Fruit fly (Drosophila melanogaster) whole organism, larva: Measurements from ENCODE around the gene Rbm13.

Experiments
- noc ChIP-seq: fragments of 200-800 bp; sonication (Bioruptor generic); optimal IDR thresholded peaks from 3 replicates; lab custom pipeline; 2019; ENCODE audit warnings: missing biosample characterization, mild to moderate bottlenecking, missing genetic modification characterization, moderate library complexity

The Rbm13 gene

DNA sequence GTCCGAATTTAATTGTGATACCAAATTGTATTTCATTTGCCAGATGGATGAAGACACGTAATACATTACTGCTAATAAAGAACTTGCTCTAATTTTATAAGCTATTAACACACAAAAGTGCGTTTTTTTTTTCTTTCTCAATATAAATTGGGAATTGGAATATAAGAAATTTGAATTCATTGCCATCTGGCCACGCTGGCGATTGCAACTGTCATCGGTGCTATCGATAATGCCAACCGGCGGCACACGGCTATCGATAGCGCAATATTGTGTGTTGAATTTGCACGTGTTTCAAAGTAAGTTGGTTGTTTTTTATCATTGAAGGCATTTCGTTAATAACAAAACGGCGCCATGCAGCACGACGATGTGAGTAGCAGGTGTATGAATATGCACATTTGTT, at the start of gene Rbm13:
TSS of gene Rbm13 (plus strand) at position 253 of the 400 bp plus-strand sequence.
- no peak for TF ChIP-seq noc (tag; lab: Kevin White, UChicago)

DNA sequence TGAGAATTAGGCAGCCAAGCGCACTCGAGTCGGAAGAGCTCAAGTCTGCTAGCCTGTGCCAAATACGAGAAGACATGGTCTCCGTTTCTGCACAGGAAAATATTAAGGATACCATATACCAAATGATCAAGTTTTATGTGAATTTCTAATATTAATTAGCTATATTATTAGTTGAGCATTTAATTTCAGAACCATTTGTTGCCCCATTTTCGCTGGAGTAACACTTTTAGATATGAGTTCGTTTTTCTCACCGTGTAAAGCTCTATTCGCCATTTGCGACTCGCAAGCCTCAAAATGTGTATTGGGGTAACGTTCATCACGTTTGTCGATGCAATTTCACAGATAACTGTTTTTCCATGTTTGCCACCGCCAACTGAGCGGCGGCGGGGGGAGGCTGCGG, 49.3 kb upstream of the Rbm13 start:
- TF ChIP-seq noc (tag; lab: Kevin White, UChicago) = no peak

DNA sequence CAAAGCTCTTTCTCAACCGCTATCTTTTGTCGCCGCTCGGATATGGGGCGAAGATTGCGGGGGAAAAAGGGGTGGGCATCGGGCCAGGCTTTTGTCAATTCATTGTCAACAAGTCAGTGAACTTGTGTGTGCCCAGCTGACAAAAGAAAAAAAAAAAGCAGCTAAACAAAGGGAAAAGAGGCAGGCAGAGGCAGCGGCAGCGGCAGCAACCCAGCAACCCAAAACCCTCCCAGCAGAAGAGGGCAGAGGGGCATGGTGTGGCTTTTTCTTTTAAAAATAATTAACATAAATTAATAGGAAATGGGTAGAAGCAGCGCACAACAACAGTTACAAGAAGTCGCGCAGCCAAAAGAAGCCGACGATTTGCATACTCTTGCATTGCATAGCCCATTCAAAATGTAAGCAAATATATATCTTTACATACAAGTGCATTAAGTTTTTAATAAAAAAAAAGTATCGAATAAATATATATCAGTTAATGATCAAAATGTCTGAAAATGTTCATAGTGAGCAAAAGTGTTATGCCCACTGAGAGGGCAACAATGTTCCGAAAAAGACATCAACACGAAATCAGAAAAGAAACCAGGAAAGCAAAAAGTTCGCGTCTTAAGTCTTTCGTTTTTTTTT, 44.3 kb upstream of the Rbm13 start:
- TF ChIP-seq noc (tag; lab: Kevin White, UChicago) = no peak

DNA sequence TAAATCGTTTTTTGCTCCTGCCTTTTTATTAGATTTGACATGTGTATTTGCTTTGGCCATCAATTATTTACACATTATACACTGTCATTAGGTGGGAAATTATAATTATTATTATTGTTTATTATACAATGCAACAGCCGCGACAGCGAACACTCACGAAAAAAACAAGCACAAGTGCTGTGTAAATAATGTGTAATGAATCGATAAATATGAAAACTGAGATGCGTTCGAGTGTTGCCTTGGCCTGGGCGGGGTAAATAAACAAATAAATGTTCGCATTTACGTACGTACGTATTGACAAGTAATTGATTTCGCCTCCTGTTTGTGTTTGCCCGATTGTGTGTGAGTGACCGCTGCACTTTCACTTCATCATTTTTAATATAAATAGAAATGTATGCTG, 42.8 kb upstream of the Rbm13 start:
- TF ChIP-seq noc (tag; lab: Kevin White, UChicago) = no peak

DNA sequence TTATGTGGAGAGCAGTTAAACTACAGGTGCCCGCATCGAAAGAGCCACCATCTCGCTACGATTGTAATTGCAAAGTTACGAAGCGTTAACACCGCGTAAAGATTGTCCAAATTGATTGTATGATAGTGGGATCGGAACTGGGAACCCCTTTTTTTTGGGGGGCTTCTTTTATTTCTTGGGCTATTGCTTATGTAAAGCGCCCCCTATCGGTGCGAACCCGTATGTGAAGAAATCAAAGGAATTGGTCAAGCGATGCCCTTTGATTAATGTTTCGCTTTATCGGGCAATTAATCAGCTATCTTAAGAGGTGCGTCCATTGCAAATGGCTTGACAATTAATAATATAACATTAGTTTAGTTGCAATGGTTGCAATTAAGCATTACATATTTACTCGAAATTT, 42.0 kb upstream of the Rbm13 start:
- TF ChIP-seq noc (tag; lab: Kevin White, UChicago) = no peak

DNA sequence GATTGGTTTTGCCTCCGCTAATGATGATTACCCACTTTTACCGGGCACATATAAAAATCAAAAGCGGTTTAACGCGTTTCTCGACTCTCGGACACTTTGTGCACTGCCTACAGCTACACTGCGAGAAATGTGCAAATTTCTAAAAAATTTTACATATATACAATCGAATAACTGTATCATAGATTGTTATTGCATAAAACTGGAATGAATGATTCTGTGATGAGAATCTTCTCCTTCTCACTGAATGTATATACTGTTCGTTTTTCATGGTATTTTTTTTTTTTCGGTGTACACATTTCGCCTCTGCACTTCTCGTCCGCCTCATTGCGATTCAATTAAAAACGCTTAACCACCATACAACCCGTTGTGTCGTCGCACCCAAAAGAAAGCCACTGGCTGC, 40.2 kb upstream of the Rbm13 start:
- peak; percentile 10 for TF ChIP-seq noc (tag; lab: Kevin White, UChicago)

DNA sequence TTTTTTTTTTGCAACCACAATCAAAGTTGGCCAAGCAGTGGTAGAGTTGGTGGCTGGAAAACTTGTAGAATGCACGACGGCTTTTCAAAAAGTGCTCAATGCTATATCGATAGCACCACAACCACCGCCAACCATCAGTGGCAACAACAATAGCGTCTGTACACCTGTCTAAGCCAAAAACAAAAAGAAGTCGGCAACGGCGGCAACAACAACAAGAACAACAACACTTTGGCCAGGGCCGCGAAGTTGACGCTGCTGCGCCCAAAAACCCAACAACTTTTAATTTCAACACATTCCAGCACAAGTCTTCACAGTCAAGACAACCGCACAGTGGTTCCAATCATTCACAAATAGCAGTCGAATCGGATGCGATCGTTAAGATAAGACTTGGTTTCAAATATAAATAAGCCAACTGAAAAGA, 38.4 kb upstream of the Rbm13 start:
- no peak for TF ChIP-seq noc (tag; lab: Kevin White, UChicago)

DNA sequence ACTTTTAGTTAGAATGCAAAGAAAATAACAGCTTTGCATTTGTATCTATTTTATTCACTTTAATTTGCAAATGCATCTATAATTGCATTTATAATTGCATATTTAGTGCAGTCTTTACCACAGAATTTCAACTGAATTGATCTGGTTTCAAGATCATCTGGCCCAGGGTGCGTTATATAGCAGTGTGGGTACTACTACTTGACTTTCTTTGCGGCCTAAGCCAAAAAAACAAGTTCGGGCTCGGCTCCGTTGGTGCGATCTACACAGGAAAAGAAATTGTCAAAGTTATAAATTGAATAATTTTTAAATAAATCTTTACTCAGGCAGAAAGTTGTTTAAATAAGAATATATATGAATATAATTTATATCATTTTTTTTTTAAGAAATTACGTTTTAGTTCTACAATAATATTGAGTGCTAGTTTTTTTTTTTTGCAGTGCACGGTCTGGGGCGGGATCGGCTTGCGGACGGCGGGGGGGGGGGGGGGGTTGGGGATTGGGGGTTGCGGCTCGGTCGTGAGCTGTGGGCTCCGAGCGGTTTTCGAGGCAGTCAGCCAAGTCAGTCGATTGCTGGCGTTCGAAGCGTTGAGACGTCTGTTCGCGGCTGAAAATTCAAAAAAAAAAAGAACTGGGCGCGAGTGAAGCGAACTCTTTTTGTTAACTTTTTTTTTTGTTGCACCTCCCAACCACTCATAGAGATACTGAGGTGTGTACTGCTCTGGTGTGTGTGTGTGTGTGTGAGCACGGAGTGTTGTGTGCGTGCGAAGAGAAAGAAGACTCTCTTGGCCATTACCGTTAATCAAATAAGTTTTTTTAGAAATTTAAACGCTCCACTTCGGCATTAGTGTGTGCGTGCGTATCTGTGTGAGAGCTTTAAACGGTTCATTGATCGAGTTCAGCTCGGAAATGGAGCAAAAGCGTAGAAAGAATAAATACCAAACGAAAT, 37.7 kb upstream of the Rbm13 start:
- TF ChIP-seq noc (tag; lab: Kevin White, UChicago) = peak; percentile 75

DNA sequence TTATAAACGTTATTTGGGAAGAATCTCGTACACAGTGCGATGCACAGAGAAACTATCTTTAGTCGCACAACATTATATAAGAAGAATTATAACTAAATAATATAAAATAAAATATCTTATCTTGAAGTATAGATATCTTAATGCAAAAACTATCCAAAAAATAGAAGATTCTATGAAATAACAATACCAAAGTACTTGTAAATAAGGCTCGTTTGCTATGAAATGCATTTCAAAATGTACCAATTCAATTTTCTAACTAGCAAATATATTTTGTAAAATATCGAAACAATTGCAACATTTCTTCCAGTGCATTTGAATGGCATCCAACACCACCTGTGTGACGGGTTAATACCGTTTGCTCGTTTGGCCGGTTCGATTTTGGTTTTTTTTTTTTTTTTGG, 35.2 kb upstream of the Rbm13 start:
- TF ChIP-seq noc (tag; lab: Kevin White, UChicago) = peak; percentile 6

DNA sequence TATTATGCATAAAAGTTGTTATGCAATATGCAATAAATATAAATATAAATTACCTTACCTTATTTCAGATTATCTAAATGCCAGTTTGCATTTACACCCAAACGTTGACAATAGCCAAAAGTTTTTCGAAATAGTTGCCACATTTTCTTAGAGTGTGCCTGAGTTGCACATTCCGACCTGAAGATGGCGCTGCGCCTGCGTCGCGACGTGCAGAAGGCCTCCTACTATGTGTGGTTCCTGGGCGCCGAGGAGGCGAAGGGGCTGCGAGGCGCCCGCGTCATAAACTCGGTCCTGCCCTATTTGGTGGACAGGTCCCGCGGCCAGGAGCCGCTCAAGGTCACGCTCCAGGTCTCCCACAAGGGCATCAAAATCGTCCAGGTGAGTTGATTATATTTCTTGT, 34.0 kb upstream of the Rbm13 start:
- no peak for TF ChIP-seq noc (tag; lab: Kevin White, UChicago)

DNA sequence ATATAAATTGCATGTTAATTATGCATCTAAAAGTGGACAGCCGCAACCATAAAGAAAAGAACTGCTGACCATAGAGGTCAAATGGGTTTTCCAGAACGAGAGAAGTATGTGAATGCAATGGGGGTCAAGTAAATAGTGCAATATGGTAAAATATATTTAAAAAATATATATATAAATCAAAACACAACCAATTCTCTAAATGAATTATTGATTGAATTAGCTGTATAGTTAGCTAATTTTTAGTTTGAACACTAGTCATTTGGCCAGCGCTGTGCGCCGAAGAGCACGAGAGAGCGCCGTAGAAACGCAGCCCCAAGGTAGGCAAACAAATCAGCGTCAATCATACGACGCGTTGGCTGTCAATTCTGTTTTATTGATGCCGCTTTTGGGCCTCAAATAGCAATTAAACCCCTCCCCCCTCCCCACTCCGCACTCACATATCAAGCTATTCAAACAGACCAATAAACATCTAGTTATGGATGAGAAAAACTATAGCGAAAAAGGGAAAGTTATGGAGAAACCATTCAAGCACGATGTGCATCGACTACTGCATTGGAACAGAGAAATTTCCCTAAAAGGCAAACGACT, 22.4 kb upstream of the Rbm13 start:
- peak; percentile 71 for TF ChIP-seq noc (tag; lab: Kevin White, UChicago)

DNA sequence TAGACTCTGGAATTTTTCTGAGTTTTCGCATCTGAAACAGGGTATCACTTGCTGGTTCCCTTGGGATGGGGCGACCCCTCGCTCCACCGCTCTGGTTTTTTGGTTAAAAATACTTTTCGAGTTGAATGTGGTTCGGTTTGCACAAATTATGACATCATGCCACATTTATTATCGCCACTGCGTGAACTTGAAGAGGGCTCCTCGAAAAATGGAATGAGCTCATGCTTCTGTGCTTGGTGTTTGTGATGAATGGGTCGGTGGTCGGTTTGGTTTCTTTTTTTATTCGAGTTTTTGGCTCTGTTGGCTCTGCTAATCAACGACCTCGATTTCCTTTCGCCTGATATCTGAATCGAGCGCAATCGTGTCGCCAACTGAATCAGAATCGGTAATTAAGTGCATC, 19.8 kb upstream of the Rbm13 start:
- TF ChIP-seq noc (tag; lab: Kevin White, UChicago) = no peak

DNA sequence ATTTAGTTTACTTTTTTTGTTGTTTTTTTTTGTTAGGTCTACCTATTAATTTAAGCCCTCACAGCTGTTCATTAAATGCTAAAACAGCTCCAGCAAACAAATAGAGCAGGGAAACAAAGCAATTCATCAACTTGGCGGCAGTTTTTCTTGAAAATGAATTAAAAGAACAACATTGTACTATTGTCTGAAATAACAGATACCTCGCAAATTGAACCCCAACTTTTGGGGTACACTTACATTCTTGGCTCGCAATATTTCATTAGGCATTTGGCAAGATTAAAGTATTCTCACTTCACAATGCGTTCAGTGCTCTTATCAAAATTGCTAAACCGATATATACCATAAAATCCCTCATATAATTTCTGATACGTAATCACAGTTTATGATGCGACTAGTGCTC, 18.1 kb upstream of the Rbm13 start:
- TF ChIP-seq noc (tag; lab: Kevin White, UChicago) = no peak

DNA sequence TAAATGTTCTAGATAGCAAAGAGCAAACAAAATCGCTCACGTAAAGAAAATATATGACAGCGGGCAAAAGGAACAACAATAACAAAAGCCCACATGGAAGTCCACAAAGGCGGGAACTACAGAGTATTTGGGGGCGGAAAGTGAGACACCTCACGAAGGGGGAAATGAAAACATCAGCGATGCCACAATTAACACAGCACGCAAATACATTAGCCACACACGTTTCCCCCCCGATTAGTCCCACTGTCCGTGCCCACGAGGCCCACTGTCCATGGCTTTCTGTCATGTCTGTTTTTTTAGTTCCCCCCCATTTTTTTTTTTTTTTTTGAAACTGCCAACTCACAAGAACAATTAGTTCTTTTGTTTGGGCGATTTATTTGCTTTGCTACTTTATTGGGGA, 17.5 kb upstream of the Rbm13 start:
- TF ChIP-seq noc (tag; lab: Kevin White, UChicago) = no peak

DNA sequence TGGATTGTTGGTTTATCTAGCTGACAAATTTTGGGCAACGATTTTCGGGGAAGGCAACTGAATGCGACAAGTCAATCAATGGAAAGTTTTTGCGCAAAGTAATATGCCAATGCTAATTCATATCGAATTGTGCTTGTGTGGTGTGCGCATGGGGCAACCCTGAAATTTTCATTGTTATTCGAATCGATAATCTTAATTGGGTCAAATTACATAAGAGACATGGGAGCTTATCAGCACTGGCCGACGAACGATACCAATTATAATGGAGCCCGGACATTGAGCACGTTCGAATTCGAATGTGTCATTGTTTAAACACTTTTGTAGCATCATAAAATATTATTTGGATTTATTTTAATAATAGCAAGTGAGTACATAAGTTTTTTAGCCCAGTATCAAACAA, 16.8 kb upstream of the Rbm13 start:
- no peak for TF ChIP-seq noc (tag; lab: Kevin White, UChicago)

DNA sequence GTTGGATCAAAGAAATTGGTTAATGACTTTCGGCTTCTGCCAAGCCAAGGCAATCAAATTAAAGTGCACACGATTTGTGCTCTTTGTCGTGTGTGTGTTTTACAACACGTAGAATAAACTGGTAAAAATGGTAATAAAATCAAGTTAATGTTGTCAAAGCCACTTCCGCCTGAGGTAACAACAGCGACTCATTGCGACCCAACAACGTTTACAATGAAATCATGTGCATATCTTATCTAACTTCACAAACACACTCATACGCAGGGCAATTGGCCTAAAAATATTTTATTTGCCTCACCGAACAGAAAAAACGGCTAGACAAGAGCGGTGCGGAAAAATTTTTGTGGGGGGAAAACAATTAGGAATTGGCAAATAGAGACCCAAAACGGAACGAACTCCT, 16.3 kb upstream of the Rbm13 start:
- TF ChIP-seq noc (tag; lab: Kevin White, UChicago) = no peak
